Worm (Caenorhabditis elegans): ENCODE results near the gene srh-248.

DNA sequence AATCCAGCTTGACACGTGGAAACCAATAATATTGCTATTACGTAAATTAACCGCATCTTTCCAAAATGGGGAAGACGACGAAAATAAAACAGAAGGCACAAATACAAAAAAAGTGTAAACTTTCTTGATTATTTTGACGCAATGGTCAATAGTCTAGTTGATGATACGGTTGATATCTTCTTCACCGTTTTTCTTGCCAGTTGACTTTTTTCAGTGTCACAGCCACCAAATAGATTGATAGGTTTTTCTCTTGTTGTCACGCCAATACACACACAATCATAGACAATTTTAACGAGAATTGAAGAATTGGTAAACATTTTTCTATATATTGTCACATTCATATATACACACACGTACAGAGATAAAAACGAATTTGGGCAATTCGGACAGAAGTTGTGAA lies 45.7 kb downstream of the srh-248 start, which contains the start of gene zmp-3:
- no peak for TF ChIP-seq snpc-3.4 (tag; optimal IDR thresholded peaks at IDR 0.05)
- no peak for TF ChIP-seq tbp1 (GFP tag; optimal IDR thresholded peaks at IDR 0.05)
- no peak for TF ChIP-seq tbx-9 (tag; optimal IDR thresholded peaks at IDR 0.05; ENCODE audit: borderline replicate concordance)
- TF ChIP-seq ccch-3 (GFP tag; optimal IDR thresholded peaks at IDR 0.05), result no peak
- TF ChIP-seq lin-35 (GFP tag; optimal IDR thresholded peaks at IDR 0.05), result no peak
- no peak for TF ChIP-seq egl-44 (GFP tag; IDR thresholded peaks at IDR 0.05)
- no peak for TF ChIP-seq T07F8.4 (tag; optimal IDR thresholded peaks at IDR 0.05)
- no peak for TF ChIP-seq ztf-6 (GFP tag; IDR thresholded peaks at IDR 0.05)
- TF ChIP-seq Y95B8A.8 (GFP tag; IDR thresholded peaks at IDR 0.05), result no peak
